Fruit fly (Drosophila melanogaster): ENCODE measurements around the gene CG3528.
A peak's percentile ranks its signal among the peaks of the same experiment; 100 is the strongest.

The CG3528 gene

dm6 chr2L:2492692-2493626 is 24.9 kb downstream of the CG3528 start, which contains the start of gene oaf:
oaf (plus strand) TSS chr2L:2492955.
- peak; percentile 21 for TF ChIP-seq CG15710 (tag; optimal IDR thresholded peaks at IDR 0.05)
- TF ChIP-seq gl (tag; optimal IDR thresholded peaks at IDR 0.05) = no peak
- TF ChIP-seq Pif1B (GFP tag; optimal IDR thresholded peaks at IDR 0.05) = peak; percentile 19
- TF ChIP-seq CG4496 (GFP tag; IDR thresholded peaks at IDR 0.05) = peak; percentile 60; the same call in 2 of the 3 replicates
- peak; percentile 3 for TF ChIP-seq CG8301 (tag; optimal IDR thresholded peaks at IDR 0.05)
- no peak for TF ChIP-seq CG34367 (tag; optimal IDR thresholded peaks at IDR 0.05)
- no peak for TF ChIP-seq D1 (tag; optimal IDR thresholded peaks at IDR 0.05)
- peak; percentile 40 for TF ChIP-seq CG8159 (tag; optimal IDR thresholded peaks at IDR 0.05)
- TF ChIP-seq CG14655 (GFP tag; optimal IDR thresholded peaks at IDR 0.05) = no peak
- TF ChIP-seq CG10348 (GFP tag; IDR thresholded peaks at IDR 0.05) = no peak
- 0 out of 3 replicates have a peak, but pooled peaks have one; percentile 38 for TF ChIP-seq fd96Ca (GFP tag; IDR thresholded peaks at IDR 0.05)
- TF ChIP-seq CG9948 (tag; optimal IDR thresholded peaks at IDR 0.05) = no peak
- no peak for TF ChIP-seq rn (GFP tag; IDR thresholded peaks at IDR 0.05)
- peak; percentile 4 for TF ChIP-seq EcR (GFP tag; optimal IDR thresholded peaks at IDR 0.05)
- TF ChIP-seq CG17806 (tag; optimal IDR thresholded peaks at IDR 0.05) = peak; percentile 39
- peak; percentile 54 for TF ChIP-seq Ets98B (GFP tag; IDR thresholded peaks at IDR 0.05)
- no peak for TF ChIP-seq CG13204 (GFP tag; optimal IDR thresholded peaks at IDR 0.05)
- TF ChIP-seq CG32121 (GFP tag; IDR thresholded peaks at IDR 0.05) = peak; percentile 36; the same call in 1 of the 2 replicates
- TF ChIP-seq Snoo (tag; optimal IDR thresholded peaks at IDR 0.05) = peak; percentile 15
- peak; percentile 19 for TF ChIP-seq Pif1A (GFP tag; optimal IDR thresholded peaks at IDR 0.05)
- TF ChIP-seq CG12605 (GFP tag; IDR thresholded peaks at IDR 0.05) = no peak

dm6 chr2L:2492571-2492691 is 25.4 kb downstream of the CG3528 start, which contains the start of gene Slh:
Slh (minus strand) TSS chr2L:2492671.
- TF ChIP-seq CG4496 (GFP tag; IDR thresholded peaks at IDR 0.05) (no peak), CG9948 (tag; optimal IDR thresholded peaks at IDR 0.05) (no peak), Pif1B (GFP tag; optimal IDR thresholded peaks at IDR 0.05) (no peak), CG12605 (GFP tag; IDR thresholded peaks at IDR 0.05) (no peak), rn (GFP tag; IDR thresholded peaks at IDR 0.05) (no peak), D1 (tag; optimal IDR thresholded peaks at IDR 0.05) (no peak), CG10348 (GFP tag; IDR thresholded peaks at IDR 0.05) (no peak), CG13204 (GFP tag; optimal IDR thresholded peaks at IDR 0.05) (no peak), CG15710 (tag; optimal IDR thresholded peaks at IDR 0.05) (no peak), Pif1A (GFP tag; optimal IDR thresholded peaks at IDR 0.05) (no peak), CG8301 (tag; optimal IDR thresholded peaks at IDR 0.05) (no peak), CG8159 (tag; optimal IDR thresholded peaks at IDR 0.05) (no peak), fd96Ca (GFP tag; IDR thresholded peaks at IDR 0.05) (no peak), CG34367 (tag; optimal IDR thresholded peaks at IDR 0.05) (no peak), gl (tag; optimal IDR thresholded peaks at IDR 0.05) (no peak), Snoo (tag; optimal IDR thresholded peaks at IDR 0.05) (no peak), CG32121 (GFP tag; IDR thresholded peaks at IDR 0.05) (no peak)

- TF ChIP-seq rn (GFP tag; IDR thresholded peaks at IDR 0.05) = no peak
- TF ChIP-seq fd96Ca (GFP tag; IDR thresholded peaks at IDR 0.05) = peak; percentile 60; the same call in 2 of the 3 replicates
- TF ChIP-seq EcR (GFP tag; optimal IDR thresholded peaks at IDR 0.05) = no peak
- no peak for TF ChIP-seq CG10348 (GFP tag; IDR thresholded peaks at IDR 0.05)
- peak; percentile 84 for TF ChIP-seq CG14655 (GFP tag; optimal IDR thresholded peaks at IDR 0.05)
- peak; percentile 61 for TF ChIP-seq Snoo (tag; optimal IDR thresholded peaks at IDR 0.05)
- peak; percentile 80 for TF ChIP-seq CG15710 (tag; optimal IDR thresholded peaks at IDR 0.05)
- peak; percentile 81 for TF ChIP-seq CG34367 (tag; optimal IDR thresholded peaks at IDR 0.05)
- peak; percentile 67 for TF ChIP-seq CG12605 (GFP tag; IDR thresholded peaks at IDR 0.05)
- TF ChIP-seq CG17806 (tag; optimal IDR thresholded peaks at IDR 0.05) = peak; percentile 88
- TF ChIP-seq D1 (tag; optimal IDR thresholded peaks at IDR 0.05) = peak; percentile 50
- peak; percentile 80 for TF ChIP-seq Pif1A (GFP tag; optimal IDR thresholded peaks at IDR 0.05)
- TF ChIP-seq CG9948 (tag; optimal IDR thresholded peaks at IDR 0.05) = peak; percentile 87
- TF ChIP-seq CG4496 (GFP tag; IDR thresholded peaks at IDR 0.05) = peak; percentile 72; the same call in 2 of the 3 replicates
- TF ChIP-seq Ets98B (GFP tag; IDR thresholded peaks at IDR 0.05) = peak; percentile 35
- TF ChIP-seq CG13204 (GFP tag; optimal IDR thresholded peaks at IDR 0.05) = peak; percentile 36
- TF ChIP-seq Pif1B (GFP tag; optimal IDR thresholded peaks at IDR 0.05) = peak; percentile 81
- TF ChIP-seq CG8159 (tag; optimal IDR thresholded peaks at IDR 0.05) = peak; percentile 87
- TF ChIP-seq gl (tag; optimal IDR thresholded peaks at IDR 0.05) = peak; percentile 73
- no peak for TF ChIP-seq CG32121 (GFP tag; IDR thresholded peaks at IDR 0.05)
- peak; percentile 78 for TF ChIP-seq CG8301 (tag; optimal IDR thresholded peaks at IDR 0.05)
These were observed 31.0 kb downstream of the CG3528 start for dm6 chr2L:2486851-2487250.

dm6 chr2L:2485272-2485671 is 32.6 kb downstream of the CG3528 start:
- TF ChIP-seq CG8301 (tag; optimal IDR thresholded peaks at IDR 0.05) = peak; percentile 29
- peak; percentile 62 for TF ChIP-seq CG17806 (tag; optimal IDR thresholded peaks at IDR 0.05)
- TF ChIP-seq CG15710 (tag; optimal IDR thresholded peaks at IDR 0.05) = peak; percentile 60
- no peak for TF ChIP-seq D1 (tag; optimal IDR thresholded peaks at IDR 0.05)
- TF ChIP-seq Pif1A (GFP tag; optimal IDR thresholded peaks at IDR 0.05) = peak; percentile 25
- no peak for TF ChIP-seq Ets98B (GFP tag; IDR thresholded peaks at IDR 0.05)
- TF ChIP-seq CG8159 (tag; optimal IDR thresholded peaks at IDR 0.05) = peak; percentile 66
- peak; percentile 64 for TF ChIP-seq CG34367 (tag; optimal IDR thresholded peaks at IDR 0.05)
- peak; percentile 38 for TF ChIP-seq Pif1B (GFP tag; optimal IDR thresholded peaks at IDR 0.05)
- TF ChIP-seq CG9948 (tag; optimal IDR thresholded peaks at IDR 0.05) = peak; percentile 48
- peak; percentile 57 for TF ChIP-seq CG14655 (GFP tag; optimal IDR thresholded peaks at IDR 0.05)
- no peak for TF ChIP-seq rn (GFP tag; IDR thresholded peaks at IDR 0.05)
- TF ChIP-seq EcR (GFP tag; optimal IDR thresholded peaks at IDR 0.05) = no peak
